Worm (Caenorhabditis elegans): Measurements from ENCODE around the gene C37C3.2.

The C37C3.2 gene

ce11 chrV:7876881-7877475 lies 21.2 kb downstream of the C37C3.2 start, which contains the start of gene F40A3.3:
F40A3.3 (plus strand) TSS chrV:7877444.
- no peak for TF ChIP-seq unc-62 (GFP tag; optimal IDR thresholded peaks at IDR 0.05)

DNA sequence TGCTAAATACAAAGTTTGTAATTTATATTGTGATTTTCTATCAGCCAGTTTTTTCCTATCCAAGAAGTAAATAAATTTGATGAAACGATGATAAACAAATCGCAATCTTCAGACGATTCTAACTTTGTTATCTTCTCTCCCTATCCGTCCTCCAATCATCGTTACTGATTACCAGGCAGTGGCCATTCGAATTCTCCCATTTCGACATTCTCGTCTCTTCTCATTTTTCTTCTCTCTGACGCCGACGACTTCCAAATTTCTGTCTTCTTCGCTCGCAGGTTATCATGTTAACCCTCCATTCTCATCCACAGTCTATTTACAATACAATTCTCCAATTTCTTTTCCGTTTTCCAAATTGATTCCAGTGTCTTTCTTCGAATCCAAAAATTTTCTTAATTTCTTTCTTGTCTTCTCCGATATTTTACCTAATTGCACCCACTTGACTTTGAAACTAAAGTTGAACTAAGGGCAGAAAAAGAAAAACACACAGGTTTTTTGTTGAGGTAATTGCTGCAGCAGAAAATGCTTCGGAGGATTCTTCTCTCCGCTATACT lies 22.7 kb downstream of the C37C3.2 start, which contains the start of gene F40A3.2:
Gene F40A3.2, plus strand, starts transcription at position 504 of the 554 bp plus-strand sequence.
- TF ChIP-seq unc-62 (GFP tag; optimal IDR thresholded peaks at IDR 0.05): no peak

ce11 chrV:7884441-7884840 lies 28.7 kb downstream of the C37C3.2 start:
- TF ChIP-seq unc-62 (GFP tag; optimal IDR thresholded peaks at IDR 0.05): no peak

DNA sequence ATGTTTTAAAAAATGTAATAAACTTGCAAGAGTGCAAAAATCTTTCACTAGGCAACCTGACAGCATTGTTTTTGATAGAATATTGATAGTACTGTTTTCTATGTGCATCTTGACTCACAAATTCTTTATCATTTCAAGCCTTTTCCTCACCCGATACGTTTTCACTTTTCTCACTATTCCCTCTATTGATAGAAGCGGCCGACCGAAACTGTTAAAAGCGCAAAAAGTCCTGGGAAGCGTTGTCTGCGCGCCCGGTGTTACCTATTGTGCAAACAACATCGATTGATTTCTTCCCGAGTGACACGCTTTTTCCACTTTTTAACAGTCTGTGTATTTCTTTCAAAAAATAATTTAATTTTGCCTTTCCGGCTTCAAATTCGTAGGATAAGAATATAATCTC lies 32.3 kb downstream of the C37C3.2 start:
- TF ChIP-seq unc-62 (GFP tag; optimal IDR thresholded peaks at IDR 0.05): no peak

DNA sequence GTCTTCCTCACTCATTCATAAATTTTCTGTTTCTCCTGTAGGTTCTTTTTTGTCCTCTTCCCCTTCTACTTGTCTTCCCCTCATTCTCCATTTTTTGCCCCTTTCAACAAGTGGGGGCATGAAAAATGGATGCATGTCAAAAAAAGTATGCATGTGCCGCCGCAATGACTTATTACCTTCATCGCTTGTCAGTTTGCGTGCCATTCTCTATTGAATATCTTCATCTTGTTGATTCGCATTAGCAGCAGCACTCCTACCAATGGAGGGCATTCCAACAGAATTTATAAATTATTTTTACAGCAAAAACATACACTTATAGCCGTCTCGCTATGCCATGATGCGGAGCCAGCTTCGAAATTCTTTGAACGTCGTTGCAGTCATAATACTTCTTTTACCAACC lies 35.5 kb downstream of the C37C3.2 start, which contains the start of gene F40A3.1:
Gene F40A3.1, plus strand, starts transcription at position 301 of the 400 bp plus-strand sequence.
- TF ChIP-seq unc-62 (GFP tag; optimal IDR thresholded peaks at IDR 0.05): no peak

DNA sequence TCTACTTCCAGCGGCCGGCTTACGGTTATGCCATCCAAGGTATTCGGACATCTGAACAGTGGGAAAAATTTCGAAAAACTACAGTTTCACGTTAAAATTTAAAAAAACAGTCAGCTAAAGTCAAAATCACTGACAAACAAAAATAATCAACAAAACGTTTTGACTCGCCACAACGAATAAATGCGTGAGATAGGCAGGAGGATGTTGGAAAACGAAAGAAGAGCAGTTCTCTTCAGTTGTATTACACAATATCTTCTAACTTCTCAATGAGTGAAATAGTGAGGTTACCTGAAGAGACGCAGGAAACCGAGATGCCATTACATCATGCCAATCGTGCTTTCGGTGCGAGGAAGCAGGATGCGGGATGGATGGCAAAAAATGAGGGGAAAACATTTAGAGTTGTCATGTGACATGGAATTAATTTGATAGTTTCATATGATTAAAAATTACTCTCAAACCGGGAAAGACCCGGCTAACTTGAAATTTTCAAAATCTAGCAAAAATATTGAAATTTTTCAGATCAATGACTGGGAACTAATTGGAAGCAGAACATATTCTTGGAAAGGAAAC lies 38.2 kb downstream of the C37C3.2 start, which contains the start of gene F40A3.6:
Gene F40A3.6, minus strand, starts transcription at position 51 of the 570 bp plus-strand sequence.
- no peak for TF ChIP-seq unc-62 (GFP tag; optimal IDR thresholded peaks at IDR 0.05)

ce11 chrV:7899761-7900160 lies 44.0 kb downstream of the C37C3.2 start, which contains the start of gene F40A3.7:
F40A3.7 (minus strand) TSS chrV:7899861.
- TF ChIP-seq unc-62 (GFP tag; optimal IDR thresholded peaks at IDR 0.05): no peak

- TF ChIP-seq unc-62 (GFP tag; optimal IDR thresholded peaks at IDR 0.05): no peak
These were observed 45.5 kb downstream of the C37C3.2 start for ce11 chrV:7901222-7901621.

ce11 chrV:7904389-7904788 lies 48.6 kb downstream of the C37C3.2 start:
- no peak for TF ChIP-seq unc-62 (GFP tag; optimal IDR thresholded peaks at IDR 0.05)
